Worm (Caenorhabditis elegans) whole organism, late embryonic: ENCODE results near the gene rab-33.

ENCODE experiments used
- C38D4.7 ChIP-seq: fragments of 200-800 bp; sonication (Bioruptor generic); optimal IDR thresholded peaks from 2 replicates; lab custom pipeline; 2018; ENCODE audit warnings: mild to moderate bottlenecking, missing genetic modification characterization, moderate library complexity, missing compliant biosample characterization
- F13H6.1 ChIP-seq: sonication (generic microtip); optimal IDR thresholded peaks from 2 replicates; lab custom pipeline; 2016; ENCODE audit warnings: missing genetic modification characterization, missing compliant biosample characterization
- K09A11.1 ChIP-seq: sonication (generic microtip); optimal IDR thresholded peaks from 2 replicates; lab custom pipeline; 2017; ENCODE audit warnings: antibody characterized with exemption, mild to moderate bottlenecking, missing genetic modification characterization, missing compliant biosample characterization; ENCODE audit not compliant: insufficient read depth
- Y22D7AL.16 ChIP-seq: sonication (generic microtip); optimal IDR thresholded peaks from 2 replicates; lab custom pipeline; 2016; ENCODE audit warnings: missing genetic modification characterization, missing compliant biosample characterization
- ahr-1 ChIP-seq: sonication (generic microtip); optimal IDR thresholded peaks from 2 replicates; lab custom pipeline; 2016; ENCODE audit warnings: missing genetic modification characterization, missing compliant biosample characterization
- ceh-18 ChIP-seq: sonication (generic microtip); optimal IDR thresholded peaks from 2 replicates; lab custom pipeline; 2016; ENCODE audit warnings: missing genetic modification characterization, missing compliant biosample characterization
- ceh-2 ChIP-seq: sonication (generic microtip); optimal IDR thresholded peaks from 2 replicates; lab custom pipeline; 2016; ENCODE audit warnings: missing genotype, missing genetic modification characterization, missing compliant biosample characterization
- ceh-22 ChIP-seq: sonication (generic microtip); optimal IDR thresholded peaks from 2 replicates; lab custom pipeline; 2017; ENCODE audit warnings: missing biosample characterization, missing genetic modification characterization
- ceh-31 ChIP-seq: sonication (generic microtip); optimal IDR thresholded peaks from 2 replicates; lab custom pipeline; 2016; ENCODE audit warnings: missing genetic modification characterization, missing compliant biosample characterization
- ceh-34 ChIP-seq: sonication (generic microtip); optimal IDR thresholded peaks from 2 replicates; lab custom pipeline; 2016; ENCODE audit warnings: mild to moderate bottlenecking, missing genetic modification characterization, missing compliant biosample characterization
- ceh-45 ChIP-seq: fragments of 200-800 bp; sonication (Bioruptor generic); IDR thresholded peaks from 2 replicates; pipeline ENCODE4 v1.3.6; 2022; ENCODE audit warnings: missing genetic modification reagents, missing genetic modification characterization, missing compliant biosample characterization
- ceh-48 ChIP-seq: sonication (generic microtip); optimal IDR thresholded peaks from 2 replicates; lab custom pipeline; 2016; ENCODE audit warnings: missing genetic modification characterization, inconsistent platforms, missing compliant biosample characterization
- ceh-9 ChIP-seq: sonication (generic microtip); optimal IDR thresholded peaks from 2 replicates; lab custom pipeline; 2016; ENCODE audit warnings: mild to moderate bottlenecking, missing genetic modification characterization, inconsistent platforms, missing compliant biosample characterization
- che-1 ChIP-seq: sonication (generic microtip); optimal IDR thresholded peaks from 2 replicates; lab custom pipeline; 2016; ENCODE audit warnings: mild to moderate bottlenecking, missing genetic modification characterization, missing compliant biosample characterization
- dmd-4 ChIP-seq: sonication (generic microtip); optimal IDR thresholded peaks from 2 replicates; lab custom pipeline; 2016; ENCODE audit warnings: borderline replicate concordance, missing genetic modification characterization, missing compliant biosample characterization
- dve-1 ChIP-seq: sonication (generic microtip); optimal IDR thresholded peaks from 2 replicates; lab custom pipeline; 2017; ENCODE audit warnings: antibody characterized with exemption, mild to moderate bottlenecking, missing genetic modification characterization, missing compliant biosample characterization
- elt-2 ChIP-seq: sonication (generic microtip); optimal IDR thresholded peaks from 2 replicates; lab custom pipeline; 2016; ENCODE audit warnings: missing genetic modification reagents, missing genetic modification characterization, missing compliant biosample characterization
- elt-4 ChIP-seq: sonication (generic microtip); optimal IDR thresholded peaks from 2 replicates; lab custom pipeline; 2016; ENCODE audit warnings: missing genetic modification characterization, missing compliant biosample characterization
- gmeb-2 ChIP-seq: sonication (generic microtip); optimal IDR thresholded peaks from 2 replicates; lab custom pipeline; 2016; ENCODE audit warnings: missing genetic modification characterization, inconsistent platforms, missing compliant biosample characterization
- hlh-13 ChIP-seq: fragments of 200-800 bp; sonication (Bioruptor generic); optimal IDR thresholded peaks from 2 replicates; lab custom pipeline; 2018; ENCODE audit warnings: mild to moderate bottlenecking, missing genetic modification characterization, missing compliant biosample characterization
- hlh-15 ChIP-seq: sonication (generic microtip); optimal IDR thresholded peaks from 2 replicates; lab custom pipeline; 2016; ENCODE audit warnings: missing genetic modification characterization, missing compliant biosample characterization
- hlh-6 ChIP-seq: sonication (generic microtip); optimal IDR thresholded peaks from 2 replicates; lab custom pipeline; 2016; ENCODE audit warnings: missing genotype, missing genetic modification characterization, missing compliant biosample characterization
- mec-3 ChIP-seq: sonication (generic microtip); optimal IDR thresholded peaks from 2 replicates; lab custom pipeline; 2016; ENCODE audit warnings: borderline replicate concordance, missing genetic modification characterization, missing compliant biosample characterization
- nfya-1 ChIP-seq: sonication (generic microtip); optimal IDR thresholded peaks from 2 replicates; lab custom pipeline; 2017; ENCODE audit warnings: missing genetic modification characterization, mild to moderate bottlenecking, missing compliant biosample characterization, antibody characterized with exemption, moderate library complexity
- nhr-232 ChIP-seq: sonication (generic microtip); optimal IDR thresholded peaks from 2 replicates; lab custom pipeline; 2016; ENCODE audit warnings: missing genetic modification characterization, missing compliant biosample characterization
- npax-4 ChIP-seq: sonication (generic microtip); optimal IDR thresholded peaks from 2 replicates; lab custom pipeline; 2016; ENCODE audit warnings: missing genetic modification characterization, missing compliant biosample characterization
- pat-9 ChIP-seq: fragments of 200-800 bp; sonication (Bioruptor generic); optimal IDR thresholded peaks from 2 replicates; lab custom pipeline; 2018; ENCODE audit warnings: mild to moderate bottlenecking, missing genetic modification characterization, moderate library complexity, missing compliant biosample characterization
- pax-1 ChIP-seq: fragments of 150-350 bp; optimal IDR thresholded peaks from 2 replicates; lab custom pipeline; 2014; ENCODE audit warnings: missing biosample characterization, missing genetic modification characterization
- pha-2 ChIP-seq: sonication (generic microtip); optimal IDR thresholded peaks from 2 replicates; lab custom pipeline; 2017; ENCODE audit warnings: mild to moderate bottlenecking, missing genetic modification characterization, missing compliant biosample characterization
- pha-4 ChIP-seq: fragments of 150-350 bp; optimal IDR thresholded peaks from 2 replicates; lab custom pipeline; 2018; ENCODE audit warnings: missing biosample characterization, missing genetic modification reagents, missing genetic modification characterization
- sdc-2 ChIP-seq: sonication (generic microtip); optimal IDR thresholded peaks from 2 replicates; lab custom pipeline; 2016; ENCODE audit warnings: missing genotype, missing genetic modification characterization, missing compliant biosample characterization
- sox-2 ChIP-seq: fragments of 200-800 bp; sonication (Bioruptor generic); IDR thresholded peaks from 2 replicates; pipeline ENCODE4 v1.3.6; 2022; ENCODE audit warnings: missing genetic modification reagents, missing genetic modification characterization, missing compliant biosample characterization
- sox-4 ChIP-seq: sonication (generic microtip); optimal IDR thresholded peaks from 2 replicates; lab custom pipeline; 2017; ENCODE audit warnings: mild to moderate bottlenecking, missing genetic modification characterization, inconsistent platforms, missing compliant biosample characterization
- tbx-2 ChIP-seq: sonication (generic microtip); optimal IDR thresholded peaks from 2 replicates; lab custom pipeline; 2016; ENCODE audit warnings: missing genetic modification characterization, missing compliant biosample characterization
- unc-3 ChIP-seq, 2 experiments: fragments of 200-800 bp in 1 of 2; sonication (Bioruptor generic) in 1 of 2; sonication (generic microtip) in 1 of 2; conservative IDR thresholded peaks in 1 of 2; optimal IDR thresholded peaks in 1 of 2; 2 replicates each; pipeline versions ENCODE4 v1.3.6 to Lab custom; 2016 to 2022; ENCODE audit warnings: missing compliant biosample characterization in 2 of 2, missing genetic modification characterization in 2 of 2, missing genetic modification reagents in 1 of 2
- unc-42 ChIP-seq: sonication (generic microtip); optimal IDR thresholded peaks from 2 replicates; lab custom pipeline; 2016; ENCODE audit warnings: missing genotype, missing genetic modification characterization, missing compliant biosample characterization
- unc-86 ChIP-seq: sonication (generic microtip); optimal IDR thresholded peaks from 2 replicates; lab custom pipeline; 2016; ENCODE audit warnings: missing genetic modification characterization, missing compliant biosample characterization
- zip-5 ChIP-seq: sonication (generic microtip); optimal IDR thresholded peaks from 2 replicates; lab custom pipeline; 2016; ENCODE audit warnings: missing genetic modification characterization, missing compliant biosample characterization
- ztf-16 ChIP-seq: sonication (generic microtip); optimal IDR thresholded peaks from 2 replicates; lab custom pipeline; 2017; ENCODE audit warnings: missing genetic modification characterization, missing compliant biosample characterization

rab-33 gene

ce11 chrIII:10505943-10506698 is 2.5 kb upstream of the rab-33 start (continued):
- no peak for TF ChIP-seq hlh-6 (tag; lab: Kevin White, UChicago)

- TF ChIP-seq elt-4 = no peak
- TF ChIP-seq che-1 (tag; lab: Kevin White, UChicago) = no peak
- no peak for TF ChIP-seq hlh-6 (tag; lab: Kevin White, UChicago)
- peak; percentile 56 for TF ChIP-seq nfya-1 (tag; lab: Kevin White, UChicago)
- no peak for TF ChIP-seq C38D4.7 (GFP tag; lab: Kevin White, UChicago)
- TF ChIP-seq pat-9 (tag; lab: Kevin White, UChicago) = no peak
- no peak for TF ChIP-seq ceh-34 (tag; lab: Kevin White, UChicago)
- TF ChIP-seq hlh-13 (GFP tag; lab: Kevin White, UChicago) = no peak
- TF ChIP-seq unc-3 (GFP tag; conservative IDR thresholded peaks at IDR 0.05; lab: Robert Waterston, UW) = no peak
- TF ChIP-seq unc-3 (tag; optimal IDR thresholded peaks at IDR 0.05; lab: Kevin White, UChicago) = no peak
- no peak for TF ChIP-seq hlh-15 (tag; lab: Kevin White, UChicago)
- no peak for TF ChIP-seq mec-3 (tag; lab: Kevin White, UChicago)
- no peak for TF ChIP-seq zip-5 (tag; lab: Kevin White, UChicago)
- no peak for TF ChIP-seq ahr-1
- TF ChIP-seq tbx-2 (tag; lab: Kevin White, UChicago) = no peak
- no peak for TF ChIP-seq ztf-16 (tag; lab: Kevin White, UChicago)
- TF ChIP-seq unc-42 (tag; lab: Kevin White, UChicago) = peak; percentile 35
- no peak for TF ChIP-seq elt-2 (tag; lab: Kevin White, UChicago)
- no peak for TF ChIP-seq ceh-9 (tag; lab: Kevin White, UChicago)
- TF ChIP-seq sdc-2 (tag; lab: Kevin White, UChicago) = no peak
- TF ChIP-seq pax-1 (tag; lab: Kevin White, UChicago) = peak; percentile 41
- no peak for TF ChIP-seq sox-2 (GFP tag; lab: Robert Waterston, UW)
- TF ChIP-seq ceh-18 = no peak
- TF ChIP-seq pha-4 = no peak
- TF ChIP-seq ceh-31 = peak; percentile 28
- no peak for TF ChIP-seq F13H6.1
Measured at ce11 chrIII:10505182-10505581, 1.5 kb upstream of the rab-33 start, which contains the start of the genes taf-11.3 and urm-1. taf-11.3 (minus strand) TSS chrIII:10505250. urm-1 (plus strand) TSS chrIII:10505480.

- TF ChIP-seq dve-1 (no peak), gmeb-2 (tag; lab: Kevin White, UChicago) (no peak), ceh-48 (tag; lab: Kevin White, UChicago) (no peak), ceh-31 (no peak), C38D4.7 (GFP tag; lab: Kevin White, UChicago) (no peak), ztf-16 (tag; lab: Kevin White, UChicago) (no peak), Y22D7AL.16 (tag; lab: Kevin White, UChicago) (no peak), unc-3 (GFP tag; conservative IDR thresholded peaks at IDR 0.05; lab: Robert Waterston, UW) (no peak), unc-3 (tag; optimal IDR thresholded peaks at IDR 0.05; lab: Kevin White, UChicago) (no peak), tbx-2 (tag; lab: Kevin White, UChicago) (no peak)
- TF ChIP-seq, all 69 proteins: peak for 0
Measured at ce11 chrIII:10488052-10488451, 15.6 kb downstream of the rab-33 start, which contains the start of gene ptr-25. ptr-25 (plus strand) TSS chrIII:10488124.

- TF ChIP-seq npax-4 (tag; lab: Kevin White, UChicago) (no peak), ceh-45 (GFP tag; lab: Robert Waterston, UW) (no peak), dmd-4 (tag; lab: Kevin White, UChicago) (no peak), dve-1 (no peak), unc-86 (no peak), sox-4 (tag; lab: Kevin White, UChicago) (no peak), nhr-232 (tag; lab: Kevin White, UChicago) (no peak), ztf-16 (tag; lab: Kevin White, UChicago) (no peak), pha-2 (tag; lab: Kevin White, UChicago) (no peak), ceh-2 (tag; lab: Kevin White, UChicago) (no peak), K09A11.1 (tag; lab: Kevin White, UChicago) (no peak), Y22D7AL.16 (tag; lab: Kevin White, UChicago) (no peak), ceh-22 (no peak)
Measured at ce11 chrIII:10486455-10486854, 17.2 kb downstream of the rab-33 start.
